Worm (Caenorhabditis elegans) whole organism, L4 larva: ENCODE measurements around the gene lact-3.

Experiments
- D1046.2 ChIP-seq: fragments of 200-800 bp; sonication (Bioruptor generic); IDR thresholded peaks from 2 replicates; pipeline ENCODE4 v1.3.6; 2022; ENCODE audit warnings: missing genetic modification characterization, missing compliant biosample characterization
- F37D6.2 ChIP-seq: sonication (generic microtip); optimal IDR thresholded peaks from 2 replicates; lab custom pipeline; 2016; ENCODE audit warnings: mild to moderate bottlenecking, missing genetic modification characterization, missing compliant biosample characterization
- Y105C5A.15 ChIP-seq: fragments of 200-800 bp; sonication (Bioruptor generic); IDR thresholded peaks from 2 replicates; pipeline ENCODE4 v1.3.6; 2022; ENCODE audit warnings: missing genetic modification characterization, missing compliant biosample characterization
- ZK337.2 ChIP-seq: fragments of 200-800 bp; sonication (Bioruptor generic); IDR thresholded peaks from 2 replicates; pipeline ENCODE4 v1.3.6; 2022; ENCODE audit warnings: missing genetic modification reagents, missing genetic modification characterization, missing compliant biosample characterization
- aha-1 ChIP-seq: fragments of 150-350 bp; peaks from one replicate; lab custom pipeline; 2014; ENCODE audit warnings: missing biosample characterization, missing genetic modification characterization
- aly-2 ChIP-seq: sonication (generic microtip); optimal IDR thresholded peaks from 2 replicates; lab custom pipeline; 2018; ENCODE audit warnings: missing biosample characterization, missing genetic modification characterization
- arid-1 ChIP-seq: fragments of 200-800 bp; sonication (Bioruptor generic); conservative IDR thresholded peaks from 2 replicates; pipeline ENCODE4 v1.3.6; 2022; ENCODE audit warnings: missing genetic modification reagents, missing genetic modification characterization, missing compliant biosample characterization
- ceh-62 ChIP-seq: sonication (generic microtip); optimal IDR thresholded peaks from 2 replicates; lab custom pipeline; 2017; ENCODE audit warnings: missing biosample characterization, missing genetic modification characterization
- ces-1 ChIP-seq: fragments of 150-350 bp; sonication (generic microtip); optimal IDR thresholded peaks from 4 replicates; lab custom pipeline; 2014; ENCODE audit warnings: missing biosample characterization, missing genetic modification reagents, missing genetic modification characterization
- daf-12 ChIP-seq: fragments of 150-350 bp; optimal IDR thresholded peaks from 2 replicates; lab custom pipeline; 2014; ENCODE audit warnings: missing biosample characterization, missing genetic modification reagents, missing genetic modification characterization
- daf-16 ChIP-seq, 3 experiments: sonication (generic microtip); optimal IDR thresholded peaks; 2 replicates each; lab custom pipeline; 2016 to 2017; ENCODE audit warnings: missing genetic modification characterization in 3 of 3, missing genetic modification reagents in 3 of 3, mild to moderate bottlenecking in 2 of 3, missing compliant biosample characterization in 2 of 3, missing biosample characterization in 1 of 3, moderate library complexity in 1 of 3
- daf-8 ChIP-seq: fragments of 200-800 bp; sonication (Bioruptor generic); IDR thresholded peaks from 2 replicates; pipeline ENCODE4 v1.3.6; 2022; ENCODE audit warnings: missing genetic modification characterization, missing compliant biosample characterization
- dmd-6 ChIP-seq: fragments of 200-800 bp; sonication (Bioruptor generic); IDR thresholded peaks from 2 replicates; pipeline ENCODE4 v1.3.6; 2022; ENCODE audit warnings: missing genetic modification reagents, missing genetic modification characterization, missing compliant biosample characterization
- dmd-9 ChIP-seq: fragments of 200-800 bp; sonication (Bioruptor generic); IDR thresholded peaks from 2 replicates; pipeline ENCODE4 v1.3.6; 2022; ENCODE audit warnings: missing genetic modification reagents, missing genetic modification characterization, missing compliant biosample characterization
- dpl-1 ChIP-seq: fragments of 150-350 bp; optimal IDR thresholded peaks from 2 replicates; lab custom pipeline; 2014; ENCODE audit warnings: missing biosample characterization, missing genetic modification reagents, missing genetic modification characterization
- duxl-1 ChIP-seq: sonication (generic microtip); optimal IDR thresholded peaks from 2 replicates; lab custom pipeline; 2016; ENCODE audit warnings: mild to moderate bottlenecking, missing genetic modification characterization, moderate library complexity, missing compliant biosample characterization; ENCODE audit not compliant: poor library complexity
- dve-1 ChIP-seq: sonication (generic microtip); optimal IDR thresholded peaks from 2 replicates; lab custom pipeline; 2017; ENCODE audit warnings: antibody characterized with exemption, mild to moderate bottlenecking, missing genetic modification characterization, missing compliant biosample characterization; ENCODE audit not compliant: insufficient read depth
- gei-8 ChIP-seq: fragments of 200-800 bp; sonication (Bioruptor generic); optimal IDR thresholded peaks from 2 replicates; lab custom pipeline; 2018; ENCODE audit warnings: mild to moderate bottlenecking, missing genetic modification characterization, missing compliant biosample characterization
- hlh-30 ChIP-seq: sonication (generic microtip); optimal IDR thresholded peaks from 2 replicates; lab custom pipeline; 2017; ENCODE audit warnings: antibody characterized with exemption, mild to moderate bottlenecking, missing genetic modification characterization, missing compliant biosample characterization; ENCODE audit not compliant: insufficient read depth
- lim-7 ChIP-seq: fragments of 200-800 bp; sonication (Bioruptor generic); IDR thresholded peaks from 2 replicates; pipeline ENCODE4 v1.3.6; 2022; ENCODE audit warnings: missing genetic modification characterization, missing compliant biosample characterization
- lin-1 ChIP-seq: fragments of 200-800 bp; sonication (Bioruptor generic); IDR thresholded peaks from 2 replicates; pipeline ENCODE4 v1.3.6; 2022; ENCODE audit warnings: missing genetic modification reagents, missing genetic modification characterization, missing compliant biosample characterization
- lsy-2 ChIP-seq, 2 experiments: fragments of 150-350 bp in 1 of 2; sonication (generic microtip) in 1 of 2; optimal IDR thresholded peaks; 2 replicates each; lab custom pipeline; 2014 to 2017; ENCODE audit warnings: missing biosample characterization in 2 of 2, missing genetic modification characterization in 2 of 2
- madf-5 ChIP-seq, 2 experiments: fragments of 200-800 bp; sonication (Bioruptor generic); IDR thresholded peaks; 2 replicates each; pipeline ENCODE4 v1.3.6; 2022; ENCODE audit warnings: missing compliant biosample characterization in 2 of 2, missing genetic modification characterization in 2 of 2
- mdl-1 ChIP-seq, 2 experiments: fragments of 150-350 bp in 1 of 2; sonication (generic microtip) in 1 of 2; optimal IDR thresholded peaks; 2 replicates each; lab custom pipeline; 2014 to 2017; ENCODE audit warnings: missing biosample characterization in 2 of 2, missing genetic modification characterization in 2 of 2
- mdt-29 ChIP-seq: fragments of 200-800 bp; sonication (Bioruptor generic); IDR thresholded peaks from 2 replicates; pipeline ENCODE4 v1.3.6; 2022; ENCODE audit warnings: missing genetic modification reagents, missing genetic modification characterization, missing compliant biosample characterization
- mxl-2 ChIP-seq: fragments of 200-800 bp; sonication (Bioruptor generic); conservative IDR thresholded peaks from 2 replicates; pipeline ENCODE4 v1.3.6; 2022; ENCODE audit warnings: missing genetic modification reagents, missing genetic modification characterization, missing compliant biosample characterization
- mxl-3 ChIP-seq: fragments of 200-800 bp; sonication (Bioruptor generic); optimal IDR thresholded peaks from 2 replicates; lab custom pipeline; 2018; ENCODE audit warnings: mild to moderate bottlenecking, missing genetic modification characterization, missing compliant biosample characterization
- nhr-28 ChIP-seq: fragments of 150-350 bp; optimal IDR thresholded peaks from 2 replicates; lab custom pipeline; 2014; ENCODE audit warnings: missing biosample characterization, missing genetic modification characterization
- nhr-41 ChIP-seq: fragments of 200-800 bp; sonication (Bioruptor generic); IDR thresholded peaks from 2 replicates; pipeline ENCODE4 v1.3.6; 2022; ENCODE audit warnings: missing genetic modification reagents, missing genetic modification characterization, missing compliant biosample characterization
- nhr-48 ChIP-seq: sonication (generic microtip); optimal IDR thresholded peaks from 2 replicates; lab custom pipeline; 2016; ENCODE audit warnings: mild to moderate bottlenecking, missing genetic modification characterization, missing compliant biosample characterization
- pqm-1 ChIP-seq: sonication (generic microtip); optimal IDR thresholded peaks from 2 replicates; lab custom pipeline; 2017; ENCODE audit warnings: missing biosample characterization, missing genetic modification characterization
- set-16 ChIP-seq: fragments of 200-800 bp; sonication (Bioruptor generic); IDR thresholded peaks from 2 replicates; pipeline ENCODE4 v1.3.6; 2022; ENCODE audit warnings: missing genetic modification reagents, missing genetic modification characterization, missing compliant biosample characterization
- skn-1 ChIP-seq: fragments of 150-350 bp; optimal IDR thresholded peaks from 2 replicates; lab custom pipeline; 2014; ENCODE audit warnings: missing biosample characterization, missing genetic modification characterization
- spr-1 ChIP-seq: sonication (generic microtip); optimal IDR thresholded peaks from 2 replicates; lab custom pipeline; 2016; ENCODE audit warnings: mild to moderate bottlenecking, missing genetic modification characterization, missing compliant biosample characterization
- spr-3 ChIP-seq: fragments of 200-800 bp; sonication (Bioruptor generic); optimal IDR thresholded peaks from 2 replicates; lab custom pipeline; 2018; ENCODE audit warnings: mild to moderate bottlenecking, missing genetic modification characterization, missing compliant biosample characterization
- unc-62 ChIP-seq, 3 experiments: fragments of 150-350 bp in 1 of 3; sonication (generic microtip); optimal IDR thresholded peaks in 2 of 3; peaks in 1 of 3; 1 replicate in 1 of 3; 2 replicates in 2 of 3; lab custom pipeline; 2014 to 2017; ENCODE audit warnings: missing biosample characterization in 3 of 3, missing genetic modification characterization in 3 of 3, missing genetic modification reagents in 3 of 3, missing genotype in 1 of 3
- ztf-11 ChIP-seq: fragments of 150-350 bp; optimal IDR thresholded peaks from 2 replicates; lab custom pipeline; 2014; ENCODE audit warnings: missing biosample characterization, missing genetic modification characterization

The lact-3 gene

DNA sequence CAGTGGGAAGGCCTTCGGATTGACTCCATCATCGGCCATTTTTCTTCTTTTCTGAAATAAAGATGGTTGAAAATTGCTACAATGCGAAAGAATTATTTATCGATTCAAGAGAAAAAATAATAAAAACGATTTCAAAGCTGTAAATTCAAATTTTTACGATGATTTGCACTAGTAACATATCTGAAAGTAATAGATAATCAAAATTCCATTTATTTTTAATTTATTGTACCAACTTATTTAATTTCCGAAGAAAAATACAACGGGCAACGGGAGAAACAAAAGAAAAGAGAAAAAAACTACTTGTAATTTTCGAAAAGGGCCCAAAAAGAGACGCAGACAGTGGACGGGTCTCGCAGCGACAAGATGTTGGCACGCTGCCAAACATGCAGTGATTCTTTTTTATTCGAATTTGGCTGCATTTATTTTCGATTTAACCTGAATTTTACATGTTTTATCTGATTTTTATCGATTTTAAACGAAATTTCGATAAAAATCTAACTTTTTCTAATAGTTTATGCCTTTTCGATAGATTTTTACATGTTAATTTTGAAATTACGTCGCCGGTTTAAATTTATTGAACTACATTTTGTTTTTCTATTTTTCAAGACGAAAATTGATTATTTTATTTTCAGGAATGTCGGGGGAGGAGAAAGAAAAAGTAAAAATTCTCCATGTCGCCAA, 1.2 kb upstream of the lact-3 start, which contains the start of the genes snu-13 and rsp-7 (continued):
- no peak for TF ChIP-seq Y105C5A.15
- TF ChIP-seq set-16 = no peak
- no peak for TF ChIP-seq daf-12 (tag; lab: Kevin White, UChicago)
- no peak for TF ChIP-seq arid-1 (GFP tag; lab: Robert Waterston, UW)
- peak; percentile 36 for TF ChIP-seq nhr-28 (tag; lab: Kevin White, UChicago)
- TF ChIP-seq, all 104 proteins: peak for 23

DNA sequence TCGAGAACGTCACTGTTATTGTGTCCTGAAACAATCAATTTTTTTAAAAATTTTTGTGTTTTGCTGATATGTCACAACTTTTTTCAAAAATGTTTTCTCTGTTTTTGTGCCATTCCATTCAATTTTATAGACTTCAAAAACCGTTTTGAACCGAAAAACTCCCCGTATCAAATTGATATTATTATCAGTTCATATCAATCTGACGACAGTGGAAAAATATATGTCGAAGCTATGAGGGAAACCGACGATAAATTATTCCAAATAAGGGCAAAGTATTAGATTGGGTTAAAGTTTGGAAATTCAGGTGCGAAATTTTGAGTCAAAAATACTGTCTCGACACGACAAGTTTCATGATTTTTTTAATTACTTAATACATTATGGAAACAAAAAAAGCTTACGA, 1.1 kb downstream of the lact-3 start:
- TF ChIP-seq lin-1 (GFP tag; lab: Robert Waterston, UW) (no peak), dve-1 (tag; lab: Kevin White, UChicago) (peak; percentile 18), hlh-30 (no peak), dmd-9 (GFP tag; lab: Robert Waterston, UW) (no peak), pqm-1 (peak; percentile 69), nhr-28 (tag; lab: Kevin White, UChicago) (peak; percentile 46)

DNA sequence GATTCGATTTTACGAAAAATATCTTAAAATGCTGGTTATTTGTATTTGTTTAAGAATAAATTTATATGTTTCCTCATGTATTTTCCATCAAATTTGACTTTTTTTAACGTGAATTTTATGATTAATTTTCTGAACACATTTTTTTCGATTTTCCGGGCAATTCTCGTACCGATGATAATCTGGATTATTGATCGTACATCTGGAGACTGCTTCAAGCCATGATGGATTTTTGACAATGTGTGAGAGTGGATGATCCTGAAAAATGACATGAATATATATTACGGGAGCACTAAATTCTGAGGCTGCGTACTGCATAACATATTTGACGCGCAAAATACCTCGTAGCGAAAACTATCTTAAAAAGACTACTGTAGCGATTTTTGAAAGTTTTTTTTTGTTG, 3.0 kb downstream of the lact-3 start:
- TF ChIP-seq ceh-62 (tag; lab: Kevin White, UChicago) = no peak
- no peak for TF ChIP-seq ZK337.2
- TF ChIP-seq dmd-9 (GFP tag; lab: Robert Waterston, UW) = no peak
- peak in 1 of 2 experiments; percentile 92 for TF ChIP-seq unc-62 (GFP tag; optimal IDR thresholded peaks at IDR 0.05 in 1 of 2; lab: Kevin White, UChicago)
- no peak for TF ChIP-seq unc-62 (tag; optimal IDR thresholded peaks at IDR 0.05; lab: Kevin White, UChicago)
- TF ChIP-seq lim-7 (GFP tag; lab: Robert Waterston, UW) = no peak
- TF ChIP-seq ces-1 (GFP tag; lab: Kevin White, UChicago) = no peak

DNA sequence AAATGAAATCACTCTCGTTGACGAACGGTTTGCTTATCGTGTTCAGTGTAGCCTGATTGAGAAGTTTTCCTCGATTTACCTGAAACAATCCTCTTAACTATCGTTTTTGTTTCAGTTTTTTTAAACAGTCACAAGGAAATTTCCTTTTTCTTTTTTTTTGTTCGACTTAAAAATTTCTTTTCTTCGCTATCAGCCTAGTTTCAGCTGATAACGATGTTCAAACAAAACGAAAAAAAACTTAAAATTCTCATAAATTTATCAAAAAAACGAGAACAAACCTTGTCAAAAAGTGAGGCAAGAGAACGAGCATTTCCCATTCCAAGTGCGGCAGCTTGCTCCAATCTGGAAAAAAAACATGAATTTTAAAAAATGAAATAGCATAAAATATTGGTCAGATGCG, 3.9 kb downstream of the lact-3 start:
- TF ChIP-seq duxl-1 (tag; lab: Kevin White, UChicago) (no peak), hlh-30 (no peak), daf-16 (GFP tag; optimal IDR thresholded peaks at IDR 0.05; lab: Kevin White, UChicago) (no peak), daf-16 (tag; optimal IDR thresholded peaks at IDR 0.05; lab: Kevin White, UChicago) (no peak), dve-1 (tag; lab: Kevin White, UChicago) (peak; percentile 28), pqm-1 (peak; percentile 12), gei-8 (GFP tag; lab: Kevin White, UChicago) (no peak), lsy-2 (tag; optimal IDR thresholded peaks at IDR 0.05; lab: Kevin White, UChicago) (no peak), madf-5 (GFP tag; IDR thresholded peaks at IDR 0.05; lab: Robert Waterston, UW) (no peak), daf-8 (no peak), dmd-6 (GFP tag; lab: Robert Waterston, UW) (peak; percentile 39; the same call in 1 of the 2 replicates), nhr-28 (tag; lab: Kevin White, UChicago) (peak; percentile 5), mdt-29 (GFP tag; lab: Robert Waterston, UW) (no peak)

DNA sequence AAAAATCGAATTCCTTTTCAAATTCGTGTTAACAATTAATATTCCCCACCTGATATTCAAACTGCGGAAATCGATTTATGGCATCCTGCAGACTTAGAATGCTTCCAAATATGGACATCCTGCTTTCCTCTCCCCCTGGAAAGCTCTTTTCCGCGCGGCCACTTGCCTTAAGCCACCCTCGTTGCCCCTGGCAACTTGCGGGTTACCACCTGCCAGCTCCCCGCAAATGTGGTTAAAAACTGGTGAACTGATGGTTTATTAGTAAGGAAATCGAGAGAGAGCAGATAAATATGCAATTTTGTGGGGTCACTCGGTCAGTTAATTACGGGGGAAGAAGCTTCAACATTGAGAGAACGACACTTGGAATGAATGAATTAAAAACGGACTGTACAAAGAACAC, 5.4 kb downstream of the lact-3 start, which contains the start of gene nphp-1:
TSS of gene nphp-1 (minus strand) at position 145 of the 400 bp plus-strand sequence.
- TF ChIP-seq nhr-41 (GFP tag; lab: Robert Waterston, UW) (no peak), F37D6.2 (no peak), dpl-1 (GFP tag; lab: Kevin White, UChicago) (no peak), Y105C5A.15 (0 out of 2 replicates have a peak, but pooled peaks have one; percentile 51), aly-2 (no peak), mxl-3 (no peak), D1046.2 (GFP tag; lab: Robert Waterston, UW) (0 out of 2 replicates have a peak, but pooled peaks have one; percentile 49), nhr-28 (tag; lab: Kevin White, UChicago) (no peak), madf-5 (GFP tag; IDR thresholded peaks at IDR 0.05; lab: Robert Waterston, UW) (no peak), spr-3 (GFP tag; lab: Kevin White, UChicago) (no peak), nhr-48 (tag; lab: Kevin White, UChicago) (no peak), set-16 (peak; percentile 33; the same call in 1 of the 2 replicates), skn-1 (no peak), aha-1 (peak; percentile 1), ceh-62 (tag; lab: Kevin White, UChicago) (no peak), mdl-1 (tag; optimal IDR thresholded peaks at IDR 0.05; lab: Kevin White, UChicago) (no peak), ztf-11 (tag; lab: Kevin White, UChicago) (no peak), spr-1 (tag; lab: Kevin White, UChicago) (no peak), mxl-2 (no peak)
